Worm (Caenorhabditis elegans): ENCODE data around the gene moa-2.

DNA sequence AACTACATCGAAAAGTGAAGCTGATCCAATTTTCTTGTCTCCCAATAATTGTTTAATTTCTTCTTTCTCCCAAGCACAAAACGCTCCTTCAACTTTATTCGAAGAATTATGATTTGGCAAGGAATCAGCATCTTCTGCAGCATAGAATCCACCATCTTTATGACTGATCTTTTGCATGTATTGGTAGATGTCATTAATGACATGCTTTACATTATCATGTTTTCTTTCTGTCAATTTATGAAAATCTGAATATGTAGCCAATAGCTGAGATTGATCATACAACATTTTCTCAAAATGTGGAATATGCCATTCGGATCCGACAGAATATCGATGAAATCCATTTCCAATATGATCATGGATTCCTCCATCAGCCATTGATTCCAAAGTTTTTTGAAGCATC lies 1.7 kb downstream of the moa-2 start:
- no peak for TF ChIP-seq pha-4 (tag; optimal IDR thresholded peaks at IDR 0.05)
- TF ChIP-seq ama-1 (optimal IDR thresholded peaks at IDR 0.05), result no peak
- no peak for TF ChIP-seq pha-2 (tag; optimal IDR thresholded peaks at IDR 0.05)
- TF ChIP-seq ceh-18 (tag; optimal IDR thresholded peaks at IDR 0.05), result no peak
- no peak for TF ChIP-seq madf-2 (tag; optimal IDR thresholded peaks at IDR 0.05)
- no peak for TF ChIP-seq pax-1 (tag; optimal IDR thresholded peaks at IDR 0.05)
- no peak for TF ChIP-seq ceh-6 (GFP tag; optimal IDR thresholded peaks at IDR 0.05)
- TF ChIP-seq hlh-30 (tag; optimal IDR thresholded peaks at IDR 0.05; ENCODE audit: insufficient read depth), result no peak
- TF ChIP-seq zip-5 (tag; optimal IDR thresholded peaks at IDR 0.05), result no peak
- TF ChIP-seq nhr-11 (tag; optimal IDR thresholded peaks at IDR 0.05), result no peak
- no peak for TF ChIP-seq pros-1 (tag; optimal IDR thresholded peaks at IDR 0.05)
- no peak for TF ChIP-seq unc-42 (tag; optimal IDR thresholded peaks at IDR 0.05)
- TF ChIP-seq ceh-24 (tag; optimal IDR thresholded peaks at IDR 0.05), result no peak
- TF ChIP-seq ceh-9 (tag; optimal IDR thresholded peaks at IDR 0.05), result no peak
